Worm (Caenorhabditis elegans) whole organism, L2 larva: ENCODE data around the gene rpl-20.

Experiments used
- elt-3 ChIP-seq: sonication (generic microtip); optimal IDR thresholded peaks from 2 replicates; lab custom pipeline; 2017; ENCODE audit warnings: missing biosample characterization, missing genetic modification characterization
- lsy-2 ChIP-seq, 2 experiments: fragments of 150-350 bp in 1 of 2; sonication (generic microtip) in 1 of 2; optimal IDR thresholded peaks; 2 replicates each; lab custom pipeline; 2014 to 2017; ENCODE audit warnings: missing biosample characterization in 2 of 2, missing genetic modification characterization in 2 of 2
- unc-55 ChIP-seq: fragments of 150-350 bp; sonication (generic microtip); optimal IDR thresholded peaks from 3 replicates; lab custom pipeline; 2014; ENCODE audit warnings: missing biosample characterization, missing genetic modification reagents, missing genetic modification characterization
- zag-1 ChIP-seq: fragments of 150-350 bp; optimal IDR thresholded peaks from 2 replicates; lab custom pipeline; 2014; ENCODE audit warnings: missing biosample characterization, missing genetic modification characterization

- no peak for TF ChIP-seq unc-55 (GFP tag; lab: Kevin White, UChicago)
- no peak for TF ChIP-seq lsy-2 (tag; optimal IDR thresholded peaks at IDR 0.05; lab: Kevin White, UChicago)
- no peak for TF ChIP-seq zag-1 (tag; lab: Kevin White, UChicago)
- no peak for TF ChIP-seq elt-3 (tag; lab: Kevin White, UChicago)
Observed at ce11 chrIV:4764422-4764821, 14.8 kb upstream of the rpl-20 start, which contains the start of gene npp-26.
